Worm (Caenorhabditis elegans) whole organism, early embryonic: ENCODE measurements around the gene dec-7.

Experiments
- B0310.2 ChIP-seq: sonication (generic microtip); optimal IDR thresholded peaks from 2 replicates; lab custom pipeline; 2016; ENCODE audit warnings: mild to moderate bottlenecking, missing genetic modification characterization, missing compliant biosample characterization
- F13C5.2 ChIP-seq: sonication (generic microtip); optimal IDR thresholded peaks from 2 replicates; lab custom pipeline; 2017; ENCODE audit warnings: mild to moderate bottlenecking, missing genetic modification characterization, inconsistent platforms, missing compliant biosample characterization
- aly-1 ChIP-seq: sonication (generic microtip); optimal IDR thresholded peaks from 2 replicates; lab custom pipeline; 2016; ENCODE audit warnings: missing genetic modification characterization, missing compliant biosample characterization
- ama-1 ChIP-seq: fragments of 150-350 bp; optimal IDR thresholded peaks from 2 replicates; lab custom pipeline; 2014
- ceh-13 ChIP-seq: fragments of 200-800 bp; sonication (Bioruptor generic); optimal IDR thresholded peaks from 2 replicates; lab custom pipeline; 2018; ENCODE audit warnings: mild to moderate bottlenecking, missing genetic modification characterization, missing compliant biosample characterization
- ets-7 ChIP-seq: sonication (generic microtip); optimal IDR thresholded peaks from 2 replicates; lab custom pipeline; 2016; ENCODE audit warnings: missing genotype, missing genetic modification characterization, missing compliant biosample characterization
- flt-1 ChIP-seq: fragments of 200-800 bp; sonication (Bioruptor generic); IDR thresholded peaks from 2 replicates; pipeline ENCODE4 v1.3.6; 2022; ENCODE audit warnings: missing genetic modification characterization, missing compliant biosample characterization
- hmg-4 ChIP-seq: fragments of 200-800 bp; sonication (Bioruptor generic); optimal IDR thresholded peaks from 2 replicates; lab custom pipeline; 2018; ENCODE audit warnings: mild to moderate bottlenecking, missing genetic modification characterization, missing compliant biosample characterization
- hnd-1 ChIP-seq: sonication (generic microtip); optimal IDR thresholded peaks from 2 replicates; lab custom pipeline; 2016; ENCODE audit warnings: missing genetic modification characterization, missing compliant biosample characterization
- pes-1 ChIP-seq: fragments of 200-800 bp; sonication (Bioruptor generic); IDR thresholded peaks from 2 replicates; pipeline ENCODE4 v1.3.6; 2022; ENCODE audit warnings: missing genetic modification reagents, missing genetic modification characterization, missing compliant biosample characterization
- scrt-1 ChIP-seq: fragments of 200-800 bp; sonication (Bioruptor generic); IDR thresholded peaks from 2 replicates; pipeline ENCODE4 v1.3.6; 2022; ENCODE audit warnings: missing genetic modification characterization, missing compliant biosample characterization
- sea-1 ChIP-seq: fragments of 200-800 bp; sonication (Bioruptor generic); conservative IDR thresholded peaks from 2 replicates; pipeline ENCODE4 v1.3.6; 2022; ENCODE audit warnings: missing genetic modification characterization, missing compliant biosample characterization
- tbx-11 ChIP-seq: fragments of 200-800 bp; sonication (Bioruptor generic); IDR thresholded peaks from 2 replicates; pipeline ENCODE4 v1.3.6; 2022; ENCODE audit warnings: missing genetic modification characterization, missing compliant biosample characterization
- tbx-37 ChIP-seq: fragments of 200-800 bp; sonication (Bioruptor generic); conservative IDR thresholded peaks from 2 replicates; pipeline ENCODE4 v1.3.6; 2022; ENCODE audit warnings: missing genetic modification reagents, missing genetic modification characterization, missing compliant biosample characterization
- tra-4 ChIP-seq: sonication (generic microtip); optimal IDR thresholded peaks from 2 replicates; lab custom pipeline; 2017; ENCODE audit warnings: missing genetic modification characterization, missing compliant biosample characterization

The dec-7 gene

ce11 chrIII:9986827-9987429 is 54.7 kb downstream of the dec-7 start, which contains the start of gene C05B5.12:
TSS of gene C05B5.12 (plus strand) at chrIII:9987379.
- TF ChIP-seq ets-7 (no peak), hnd-1 (tag; lab: Kevin White, UChicago) (no peak), scrt-1 (GFP tag; lab: Robert Waterston, UW) (no peak), ceh-13 (GFP tag; lab: Kevin White, UChicago) (no peak), hmg-4 (GFP tag; lab: Kevin White, UChicago) (no peak), flt-1 (GFP tag; lab: Robert Waterston, UW) (no peak), tbx-11 (GFP tag; lab: Robert Waterston, UW) (no peak), tbx-37 (GFP tag; lab: Robert Waterston, UW) (no peak), pes-1 (GFP tag; lab: Robert Waterston, UW) (no peak), F13C5.2 (tag; lab: Kevin White, UChicago) (no peak), ama-1 (lab: Kevin White, UChicago) (no peak), B0310.2 (no peak), aly-1 (tag; lab: Kevin White, UChicago) (no peak)

ce11 chrIII:9988352-9988751 is 56.2 kb downstream of the dec-7 start, which contains the start of gene C05B5.1:
TSS of gene C05B5.1 (minus strand) at chrIII:9988452.
- TF ChIP-seq B0310.2 (no peak), aly-1 (tag; lab: Kevin White, UChicago) (no peak), sea-1 (GFP tag; lab: Robert Waterston, UW) (no peak), tra-4 (tag; lab: Kevin White, UChicago) (no peak)
